Worm (Caenorhabditis elegans) whole organism, L2 larva: Measurements from ENCODE around the gene C45B11.5.

Source experiments
- C34F6.9 ChIP-seq: fragments of 150-350 bp; optimal IDR thresholded peaks from 2 replicates; lab custom pipeline; 2014; ENCODE audit warnings: missing biosample characterization, missing genetic modification characterization
- F13H6.1 ChIP-seq: sonication (generic microtip); optimal IDR thresholded peaks from 2 replicates; lab custom pipeline; 2016; ENCODE audit warnings: missing genetic modification characterization, missing compliant biosample characterization
- R02D3.7 ChIP-seq: fragments of 150-350 bp; optimal IDR thresholded peaks from 2 replicates; lab custom pipeline; 2014; ENCODE audit warnings: missing biosample characterization, missing genetic modification characterization
- Y55F3AM.14 ChIP-seq: fragments of 200-800 bp; sonication (Bioruptor generic); optimal IDR thresholded peaks from 2 replicates; lab custom pipeline; 2018; ENCODE audit warnings: mild to moderate bottlenecking, missing genetic modification characterization, missing compliant biosample characterization
- ZK546.5 ChIP-seq: sonication (generic microtip); optimal IDR thresholded peaks from 2 replicates; lab custom pipeline; 2017; ENCODE audit warnings: missing biosample characterization, missing genetic modification characterization
- alr-1 ChIP-seq: fragments of 150-350 bp; optimal IDR thresholded peaks from 2 replicates; lab custom pipeline; 2014; ENCODE audit warnings: missing biosample characterization, missing genetic modification characterization
- aly-2 ChIP-seq: fragments of 150-350 bp; optimal IDR thresholded peaks from 2 replicates; lab custom pipeline; 2014; ENCODE audit warnings: missing biosample characterization, missing genetic modification characterization
- ama-1 ChIP-seq: fragments of 150-350 bp; optimal IDR thresholded peaks from 2 replicates; lab custom pipeline; 2018; ENCODE audit warnings: inconsistent platforms
- blmp-1 ChIP-seq: sonication (generic microtip); optimal IDR thresholded peaks from 2 replicates; lab custom pipeline; 2017; ENCODE audit warnings: missing genetic modification characterization, mild to moderate bottlenecking, missing compliant biosample characterization, antibody characterized with exemption, moderate library complexity; ENCODE audit not compliant: insufficient read depth
- ceh-16 ChIP-seq: fragments of 150-350 bp; optimal IDR thresholded peaks from 2 replicates; lab custom pipeline; 2014; ENCODE audit warnings: missing biosample characterization, missing genetic modification characterization
- ceh-82 ChIP-seq: fragments of 150-350 bp; optimal IDR thresholded peaks from 2 replicates; lab custom pipeline; 2014; ENCODE audit warnings: missing biosample characterization, missing genetic modification characterization
- crh-2 ChIP-seq: sonication (generic microtip); optimal IDR thresholded peaks from 2 replicates; lab custom pipeline; 2017; ENCODE audit warnings: missing biosample characterization, missing genetic modification characterization
- dmd-4 ChIP-seq: sonication (generic microtip); optimal IDR thresholded peaks from 2 replicates; lab custom pipeline; 2017; ENCODE audit warnings: missing biosample characterization, missing genetic modification characterization
- egl-27 ChIP-seq: sonication (generic microtip); optimal IDR thresholded peaks from 3 replicates; lab custom pipeline; 2017; ENCODE audit warnings: missing biosample characterization, missing genetic modification reagents, missing genetic modification characterization
- elt-1 ChIP-seq: fragments of 150-350 bp; optimal IDR thresholded peaks from 2 replicates; lab custom pipeline; 2014; ENCODE audit warnings: missing biosample characterization, missing genetic modification characterization
- elt-3 ChIP-seq: sonication (generic microtip); optimal IDR thresholded peaks from 2 replicates; lab custom pipeline; 2017; ENCODE audit warnings: missing biosample characterization, missing genetic modification characterization
- fos-1 ChIP-seq: fragments of 150-350 bp; optimal IDR thresholded peaks from 2 replicates; lab custom pipeline; 2014; ENCODE audit warnings: missing biosample characterization, missing genetic modification characterization
- gmeb-1 ChIP-seq: fragments of 150-350 bp; optimal IDR thresholded peaks from 2 replicates; lab custom pipeline; 2014; ENCODE audit warnings: missing biosample characterization, missing genetic modification characterization
- lin-13 ChIP-seq: fragments of 150-350 bp; optimal IDR thresholded peaks from 2 replicates; lab custom pipeline; 2014; ENCODE audit warnings: missing biosample characterization, missing genetic modification reagents, missing genetic modification characterization
- lin-39 ChIP-seq: fragments of 150-350 bp; optimal IDR thresholded peaks from 2 replicates; lab custom pipeline; 2014; ENCODE audit warnings: missing biosample characterization, missing genetic modification reagents, missing genetic modification characterization
- lsy-2 ChIP-seq, 2 experiments: fragments of 150-350 bp in 1 of 2; sonication (generic microtip) in 1 of 2; optimal IDR thresholded peaks; 2 replicates each; lab custom pipeline; 2014 to 2017; ENCODE audit warnings: missing biosample characterization in 2 of 2, missing genetic modification characterization in 2 of 2
- mab-5 ChIP-seq: fragments of 150-350 bp; optimal IDR thresholded peaks from 2 replicates; lab custom pipeline; 2014; ENCODE audit warnings: missing biosample characterization, missing genetic modification characterization
- mbf-1 ChIP-seq: sonication (generic microtip); optimal IDR thresholded peaks from 2 replicates; lab custom pipeline; 2017; ENCODE audit warnings: missing biosample characterization, missing genetic modification characterization
- mdl-1 ChIP-seq, 2 experiments: fragments of 150-350 bp in 1 of 2; sonication (generic microtip) in 1 of 2; optimal IDR thresholded peaks; 2 replicates each; lab custom pipeline; 2017; ENCODE audit warnings: missing biosample characterization in 2 of 2, missing genetic modification characterization in 2 of 2
- nhr-10 ChIP-seq: sonication (generic microtip); optimal IDR thresholded peaks from 2 replicates; lab custom pipeline; 2017; ENCODE audit warnings: missing biosample characterization, missing genetic modification characterization
- nhr-11 ChIP-seq: fragments of 150-350 bp; optimal IDR thresholded peaks from 2 replicates; lab custom pipeline; 2014; ENCODE audit warnings: missing biosample characterization, missing genetic modification characterization
- nhr-12 ChIP-seq: fragments of 150-350 bp; optimal IDR thresholded peaks from 2 replicates; lab custom pipeline; 2014; ENCODE audit warnings: missing biosample characterization, missing genetic modification characterization
- nhr-129 ChIP-seq: fragments of 150-350 bp; optimal IDR thresholded peaks from 2 replicates; lab custom pipeline; 2014; ENCODE audit warnings: missing biosample characterization, missing genetic modification characterization
- nhr-23 ChIP-seq: fragments of 150-350 bp; optimal IDR thresholded peaks from 2 replicates; lab custom pipeline; 2014; ENCODE audit warnings: missing biosample characterization, missing genetic modification reagents, missing genetic modification characterization
- nhr-237 ChIP-seq: fragments of 150-350 bp; optimal IDR thresholded peaks from 2 replicates; lab custom pipeline; 2014; ENCODE audit warnings: missing biosample characterization, missing genetic modification characterization
- nhr-25 ChIP-seq: fragments of 150-350 bp; sonication (generic microtip); optimal IDR thresholded peaks from 3 replicates; lab custom pipeline; 2014; ENCODE audit warnings: missing biosample characterization, missing genetic modification characterization
- nhr-6 ChIP-seq: fragments of 150-350 bp; optimal IDR thresholded peaks from 2 replicates; lab custom pipeline; 2014; ENCODE audit warnings: missing biosample characterization, missing genetic modification characterization
- nhr-77 ChIP-seq: fragments of 150-350 bp; optimal IDR thresholded peaks from 2 replicates; lab custom pipeline; 2014; ENCODE audit warnings: missing biosample characterization, missing genetic modification characterization
- peb-1 ChIP-seq: fragments of 150-350 bp; optimal IDR thresholded peaks from 2 replicates; lab custom pipeline; 2014; ENCODE audit warnings: missing biosample characterization, missing genetic modification characterization
- sem-4 ChIP-seq: fragments of 150-350 bp; optimal IDR thresholded peaks from 2 replicates; lab custom pipeline; 2014; ENCODE audit warnings: missing biosample characterization, missing genetic modification reagents, missing genetic modification characterization
- skn-1 ChIP-seq: sonication (generic microtip); optimal IDR thresholded peaks from 2 replicates; lab custom pipeline; 2017; ENCODE audit warnings: missing biosample characterization, missing genetic modification characterization
- sma-3 ChIP-seq: sonication (generic microtip); optimal IDR thresholded peaks from 2 replicates; lab custom pipeline; 2016; ENCODE audit warnings: missing genetic modification reagents, missing genetic modification characterization, missing compliant biosample characterization
- sma-9 ChIP-seq, 2 experiments: fragments of 150-350 bp in 1 of 2; sonication (generic microtip) in 1 of 2; optimal IDR thresholded peaks; 2 replicates each; lab custom pipeline; 2014 to 2016; ENCODE audit warnings: missing genetic modification characterization in 2 of 2, mild to moderate bottlenecking in 1 of 2, missing biosample characterization in 1 of 2, missing compliant biosample characterization in 1 of 2, missing genetic modification reagents in 1 of 2, moderate library complexity in 1 of 2
- snpc-4 ChIP-seq: fragments of 150-350 bp; optimal IDR thresholded peaks from 2 replicates; lab custom pipeline; 2014; ENCODE audit warnings: missing biosample characterization, missing genetic modification characterization
- unc-39 ChIP-seq: fragments of 150-350 bp; optimal IDR thresholded peaks from 2 replicates; lab custom pipeline; 2014; ENCODE audit warnings: missing biosample characterization, missing genetic modification characterization
- unc-62 ChIP-seq: fragments of 150-350 bp; optimal IDR thresholded peaks from 2 replicates; lab custom pipeline; 2014; ENCODE audit warnings: missing biosample characterization, missing genetic modification reagents, missing genetic modification characterization
- zag-1 ChIP-seq: fragments of 150-350 bp; optimal IDR thresholded peaks from 2 replicates; lab custom pipeline; 2014; ENCODE audit warnings: missing biosample characterization, missing genetic modification characterization
- ztf-1 ChIP-seq: fragments of 200-800 bp; sonication (Bioruptor generic); conservative IDR thresholded peaks from 2 replicates; pipeline ENCODE4 v1.3.6; 2022; ENCODE audit warnings: missing genetic modification characterization, missing compliant biosample characterization
- ztf-11 ChIP-seq: sonication (generic microtip); optimal IDR thresholded peaks from 2 replicates; lab custom pipeline; 2017; ENCODE audit warnings: missing biosample characterization, missing genetic modification characterization
- ztf-4 ChIP-seq: fragments of 150-350 bp; optimal IDR thresholded peaks from 2 replicates; lab custom pipeline; 2014; ENCODE audit warnings: missing biosample characterization, missing genetic modification characterization

C45B11.5 gene

ce11 chrV:11041499-11041898, at the start of gene C45B11.5:
Gene C45B11.5, plus strand, starts transcription at chrV:11041799.
- TF ChIP-seq unc-62 (GFP tag; lab: Kevin White, UChicago) (no peak), F13H6.1 (tag; lab: Kevin White, UChicago) (no peak), unc-39 (tag; lab: Kevin White, UChicago) (no peak), skn-1 (tag; lab: Kevin White, UChicago) (no peak), fos-1 (tag; lab: Kevin White, UChicago) (no peak), nhr-129 (no peak), peb-1 (tag; lab: Kevin White, UChicago) (no peak), sem-4 (tag; lab: Kevin White, UChicago) (no peak), elt-3 (tag; lab: Kevin White, UChicago) (no peak), nhr-77 (tag; lab: Kevin White, UChicago) (no peak), ztf-11 (tag; lab: Kevin White, UChicago) (no peak), Y55F3AM.14 (GFP tag; lab: Kevin White, UChicago) (no peak), ceh-16 (tag; lab: Kevin White, UChicago) (no peak), nhr-25 (no peak), crh-2 (no peak), sma-3 (GFP tag; lab: Kevin White, UChicago) (no peak), nhr-10 (no peak), ceh-82 (tag; lab: Kevin White, UChicago) (no peak), lin-13 (GFP tag; lab: Kevin White, UChicago) (no peak), elt-1 (tag; lab: Kevin White, UChicago) (no peak)

DNA sequence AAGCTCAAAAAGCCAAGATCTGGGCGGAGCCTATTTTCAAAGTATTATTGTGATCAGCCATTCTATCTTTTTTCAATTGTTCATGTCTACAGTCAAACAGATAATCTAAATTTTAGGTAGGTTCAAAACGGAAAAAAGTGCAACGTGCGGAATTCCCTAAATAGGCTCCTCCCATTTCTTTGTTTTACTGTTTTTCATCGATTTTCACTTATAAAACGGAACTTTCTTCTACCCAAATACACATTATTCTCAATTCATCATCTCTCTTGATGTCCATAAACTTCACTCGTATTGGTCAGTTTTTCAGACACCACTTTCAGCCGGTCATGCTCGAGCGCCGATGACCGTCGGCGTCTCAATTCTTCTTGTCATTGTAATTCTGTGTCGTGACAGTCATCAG, 42.8 kb upstream of the C45B11.5 start, which contains the start of gene F53B7.7:
Gene F53B7.7, plus strand, starts transcription at position 301 of the 400 bp plus-strand sequence.
- TF ChIP-seq nhr-11 (tag; lab: Kevin White, UChicago) (no peak), skn-1 (tag; lab: Kevin White, UChicago) (no peak), peb-1 (tag; lab: Kevin White, UChicago) (no peak), lsy-2 (tag; optimal IDR thresholded peaks at IDR 0.05; lab: Kevin White, UChicago) (no peak), ztf-1 (GFP tag; lab: Robert Waterston, UW) (no peak), nhr-12 (tag; lab: Kevin White, UChicago) (no peak), ama-1 (lab: Kevin White, UChicago) (no peak), snpc-4 (tag; lab: Kevin White, UChicago) (no peak), mdl-1 (tag; optimal IDR thresholded peaks at IDR 0.05; lab: Kevin White, UChicago) (no peak), nhr-129 (no peak), fos-1 (tag; lab: Kevin White, UChicago) (no peak), ZK546.5 (tag; lab: Kevin White, UChicago) (no peak), zag-1 (tag; lab: Kevin White, UChicago) (no peak), mbf-1 (tag; lab: Kevin White, UChicago) (no peak)

DNA sequence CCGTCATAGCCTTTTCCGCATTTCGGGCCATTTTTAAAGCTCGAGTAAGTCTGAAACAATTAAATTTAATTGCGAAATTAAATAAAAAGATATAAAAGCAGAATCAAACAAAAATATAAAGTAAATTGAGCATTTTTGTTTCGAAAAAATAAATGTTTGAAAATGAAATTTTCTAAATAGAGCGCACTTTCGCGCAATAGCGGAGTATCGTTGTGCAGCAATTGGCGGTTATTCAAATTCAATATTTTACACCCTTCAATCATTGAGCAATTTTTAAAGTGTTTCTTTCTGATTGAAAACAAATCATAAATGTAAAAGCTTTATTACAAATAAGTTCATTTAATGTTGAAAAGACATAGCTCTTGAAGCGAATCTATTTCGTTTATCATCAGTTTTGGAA, 40.9 kb upstream of the C45B11.5 start, which contains the start of gene isy-1:
Gene isy-1, minus strand, starts transcription at position 50 of the 400 bp plus-strand sequence.
- TF ChIP-seq alr-1 (tag; lab: Kevin White, UChicago) (no peak), nhr-129 (peak; percentile 58), nhr-23 (tag; lab: Kevin White, UChicago) (no peak), lin-13 (GFP tag; lab: Kevin White, UChicago) (peak; percentile 75), mab-5 (tag; lab: Kevin White, UChicago) (peak; percentile 52), egl-27 (tag; lab: Kevin White, UChicago) (no peak), lin-39 (tag; lab: Kevin White, UChicago) (no peak), ceh-82 (tag; lab: Kevin White, UChicago) (no peak), nhr-6 (tag; lab: Kevin White, UChicago) (no peak), sma-3 (GFP tag; lab: Kevin White, UChicago) (peak; percentile 41), skn-1 (tag; lab: Kevin White, UChicago) (no peak), unc-39 (tag; lab: Kevin White, UChicago) (no peak), dmd-4 (tag; lab: Kevin White, UChicago) (no peak), crh-2 (peak; percentile 79), elt-1 (tag; lab: Kevin White, UChicago) (no peak), gmeb-1 (peak; percentile 96), unc-62 (GFP tag; lab: Kevin White, UChicago) (no peak), nhr-25 (no peak), nhr-237 (tag; lab: Kevin White, UChicago) (no peak), mbf-1 (tag; lab: Kevin White, UChicago) (no peak), sma-9 (GFP tag; optimal IDR thresholded peaks at IDR 0.05; lab: Kevin White, UChicago) (peak; percentile 86), sma-9 (tag; optimal IDR thresholded peaks at IDR 0.05; lab: Kevin White, UChicago) (no peak), lsy-2 (tag; optimal IDR thresholded peaks at IDR 0.05; lab: Kevin White, UChicago) (peak; percentile 18 to 86), nhr-77 (tag; lab: Kevin White, UChicago) (no peak), fos-1 (tag; lab: Kevin White, UChicago) (peak; percentile 38), blmp-1 (tag; lab: Kevin White, UChicago) (peak; percentile 48), ZK546.5 (tag; lab: Kevin White, UChicago) (peak; percentile 6), zag-1 (tag; lab: Kevin White, UChicago) (no peak), ceh-16 (tag; lab: Kevin White, UChicago) (no peak), R02D3.7 (tag; lab: Kevin White, UChicago) (no peak), C34F6.9 (tag; lab: Kevin White, UChicago) (peak; percentile 95), ztf-1 (GFP tag; lab: Robert Waterston, UW) (no peak), ztf-4 (no peak), elt-3 (tag; lab: Kevin White, UChicago) (no peak), Y55F3AM.14 (GFP tag; lab: Kevin White, UChicago) (no peak), aly-2 (tag; lab: Kevin White, UChicago) (no peak), nhr-10 (no peak), snpc-4 (tag; lab: Kevin White, UChicago) (peak; percentile 57), F13H6.1 (tag; lab: Kevin White, UChicago) (peak; percentile 32), nhr-11 (tag; lab: Kevin White, UChicago) (no peak), nhr-12 (tag; lab: Kevin White, UChicago) (no peak)
